Worm (Caenorhabditis elegans) whole organism, midembryonic: ENCODE results near the gene T16G12.7.

Source experiments
- T22C8.4 ChIP-seq: fragments of 200-800 bp; sonication (Bioruptor generic); IDR thresholded peaks from 2 replicates; pipeline ENCODE4 v1.3.6; 2022; ENCODE audit warnings: missing genetic modification characterization, missing compliant biosample characterization
- cog-1 ChIP-seq: sonication (generic microtip); optimal IDR thresholded peaks from 2 replicates; lab custom pipeline; 2016; ENCODE audit warnings: missing genetic modification characterization, missing compliant biosample characterization
- flt-1 ChIP-seq: fragments of 200-800 bp; sonication (Bioruptor generic); IDR thresholded peaks from 2 replicates; pipeline ENCODE4 v1.3.6; 2022; ENCODE audit warnings: missing genetic modification characterization, missing compliant biosample characterization
- klf-2 ChIP-seq: fragments of 200-800 bp; sonication (Bioruptor generic); conservative IDR thresholded peaks from 2 replicates; pipeline ENCODE4 v1.3.6; 2022; ENCODE audit warnings: missing genetic modification reagents, missing genetic modification characterization, missing compliant biosample characterization
- med-1 ChIP-seq: sonication (generic microtip); optimal IDR thresholded peaks from 2 replicates; lab custom pipeline; 2017; ENCODE audit warnings: missing genetic modification characterization, mild to moderate bottlenecking, missing compliant biosample characterization, antibody characterized with exemption, missing genetic modification reagents; ENCODE audit not compliant: insufficient read depth
- ref-1 ChIP-seq: fragments of 200-800 bp; sonication (Bioruptor generic); conservative IDR thresholded peaks from 2 replicates; pipeline ENCODE4 v1.3.6; 2022; ENCODE audit warnings: missing genetic modification reagents, missing genetic modification characterization, missing compliant biosample characterization
- tab-1 ChIP-seq: fragments of 200-800 bp; sonication (Bioruptor generic); IDR thresholded peaks from 2 replicates; pipeline ENCODE4 v1.3.6; 2022; ENCODE audit warnings: missing genetic modification characterization, missing compliant biosample characterization
- ztf-23 ChIP-seq: fragments of 200-800 bp; sonication (Bioruptor generic); IDR thresholded peaks from 2 replicates; pipeline ENCODE4 v1.3.6; 2022; ENCODE audit warnings: missing genetic modification reagents, missing genetic modification characterization, missing compliant biosample characterization
- ztf-29 ChIP-seq: fragments of 200-800 bp; sonication (Bioruptor generic); IDR thresholded peaks from 2 replicates; pipeline ENCODE4 v1.3.6; 2022; ENCODE audit warnings: missing genetic modification reagents, missing genetic modification characterization, missing compliant biosample characterization

The T16G12.7 gene

ce11 chrIII:10035783-10036182, 4.1 kb downstream of the T16G12.7 start, which contains the start of gene xbx-3:
TSS of gene xbx-3 (plus strand) at chrIII:10035945.
- no peak for TF ChIP-seq klf-2
- no peak for TF ChIP-seq cog-1 (tag; lab: Kevin White, UChicago)
- no peak for TF ChIP-seq med-1 (GFP tag; lab: Kevin White, UChicago)
- no peak for TF ChIP-seq ref-1
- no peak for TF ChIP-seq ztf-29 (GFP tag; lab: Robert Waterston, UW)
- TF ChIP-seq T22C8.4 (GFP tag; lab: Robert Waterston, UW), result no peak

ce11 chrIII:10033881-10034280, 6.0 kb downstream of the T16G12.7 start, which contains the start of gene M04D8.8:
TSS of gene M04D8.8 (plus strand) at chrIII:10034181.
- TF ChIP-seq klf-2, result no peak
- TF ChIP-seq cog-1 (tag; lab: Kevin White, UChicago), result no peak
- TF ChIP-seq ref-1, result no peak
- TF ChIP-seq tab-1, result no peak
- TF ChIP-seq ztf-23, result no peak

ce11 chrIII:10033213-10033612, 6.7 kb downstream of the T16G12.7 start, which contains the start of gene M04D8.5:
TSS of gene M04D8.5 (minus strand) at chrIII:10033313.
- TF ChIP-seq cog-1 (tag; lab: Kevin White, UChicago) (no peak), med-1 (GFP tag; lab: Kevin White, UChicago) (no peak), klf-2 (no peak), ref-1 (no peak), flt-1 (GFP tag; lab: Robert Waterston, UW) (no peak), tab-1 (no peak), ztf-29 (GFP tag; lab: Robert Waterston, UW) (no peak), T22C8.4 (GFP tag; lab: Robert Waterston, UW) (no peak), ztf-23 (no peak)

ce11 chrIII:10030549-10030948, 9.4 kb downstream of the T16G12.7 start, which contains the start of gene M04D8.4:
TSS of gene M04D8.4 (minus strand) at chrIII:10030649.
- TF ChIP-seq med-1 (GFP tag; lab: Kevin White, UChicago) (no peak), flt-1 (GFP tag; lab: Robert Waterston, UW) (no peak), cog-1 (tag; lab: Kevin White, UChicago) (no peak), tab-1 (no peak), klf-2 (no peak), ztf-23 (no peak), ztf-29 (GFP tag; lab: Robert Waterston, UW) (no peak), ref-1 (no peak)

ce11 chrIII:10027947-10028346, 12.0 kb downstream of the T16G12.7 start, which contains the start of gene ins-23:
TSS of gene ins-23 (plus strand) at chrIII:10028247.
- TF ChIP-seq tab-1 (no peak), ztf-29 (GFP tag; lab: Robert Waterston, UW) (no peak), klf-2 (no peak), flt-1 (GFP tag; lab: Robert Waterston, UW) (no peak), med-1 (GFP tag; lab: Kevin White, UChicago) (no peak), cog-1 (tag; lab: Kevin White, UChicago) (no peak), ztf-23 (no peak)

ce11 chrIII:10025989-10026388, 13.9 kb downstream of the T16G12.7 start, which contains the start of gene ins-22:
TSS of gene ins-22 (plus strand) at chrIII:10026289.
- no peak for TF ChIP-seq ref-1
- TF ChIP-seq ztf-29 (GFP tag; lab: Robert Waterston, UW), result no peak
- no peak for TF ChIP-seq T22C8.4 (GFP tag; lab: Robert Waterston, UW)
- TF ChIP-seq klf-2, result no peak
- TF ChIP-seq tab-1, result no peak
- TF ChIP-seq med-1 (GFP tag; lab: Kevin White, UChicago), result no peak
- TF ChIP-seq cog-1 (tag; lab: Kevin White, UChicago), result no peak
- TF ChIP-seq flt-1 (GFP tag; lab: Robert Waterston, UW), result no peak
- no peak for TF ChIP-seq ztf-23

- TF ChIP-seq ztf-23 (no peak), ztf-29 (GFP tag; lab: Robert Waterston, UW) (no peak), flt-1 (GFP tag; lab: Robert Waterston, UW) (no peak), T22C8.4 (GFP tag; lab: Robert Waterston, UW) (no peak)
These were observed 16.5 kb downstream of the T16G12.7 start, which contains the start of gene ins-21 for ce11 chrIII:10023452-10023851. TSS of gene ins-21 (plus strand) at chrIII:10023752.

ce11 chrIII:10018007-10018406, 21.9 kb downstream of the T16G12.7 start:
- no peak for TF ChIP-seq cog-1 (tag; lab: Kevin White, UChicago)
- no peak for TF ChIP-seq ref-1
- TF ChIP-seq flt-1 (GFP tag; lab: Robert Waterston, UW), result no peak
- TF ChIP-seq ztf-23, result no peak
- TF ChIP-seq med-1 (GFP tag; lab: Kevin White, UChicago), result no peak
- no peak for TF ChIP-seq tab-1
- TF ChIP-seq ztf-29 (GFP tag; lab: Robert Waterston, UW), result no peak
- no peak for TF ChIP-seq T22C8.4 (GFP tag; lab: Robert Waterston, UW)
- TF ChIP-seq klf-2, result no peak

ce11 chrIII:10016413-10017051, 23.4 kb downstream of the T16G12.7 start, which contains the start of gene rgs-1:
TSS of gene rgs-1 (minus strand) at chrIII:10016558.
- TF ChIP-seq flt-1 (GFP tag; lab: Robert Waterston, UW), result 0 out of 2 replicates have a peak, but pooled peaks have one; percentile 26
- no peak for TF ChIP-seq cog-1 (tag; lab: Kevin White, UChicago)

ce11 chrIII:10012136-10012535, 27.8 kb downstream of the T16G12.7 start, which contains the start of gene C05B5.16:
TSS of gene C05B5.16 (plus strand) at chrIII:10012436.
- TF ChIP-seq flt-1 (GFP tag; lab: Robert Waterston, UW), result no peak
- no peak for TF ChIP-seq T22C8.4 (GFP tag; lab: Robert Waterston, UW)
- TF ChIP-seq med-1 (GFP tag; lab: Kevin White, UChicago), result no peak
- no peak for TF ChIP-seq ztf-29 (GFP tag; lab: Robert Waterston, UW)
- TF ChIP-seq tab-1, result no peak
- no peak for TF ChIP-seq cog-1 (tag; lab: Kevin White, UChicago)
- no peak for TF ChIP-seq ztf-23
- TF ChIP-seq klf-2, result no peak
- no peak for TF ChIP-seq ref-1
